Fruit fly (Drosophila melanogaster) whole organism, pupa: ENCODE measurements around the gene trol.

Source experiments
- CG10348 ChIP-seq: fragments of 200-800 bp; sonication (Bioruptor generic); IDR thresholded peaks from 2 replicates; pipeline ENCODE4 v1.3.6; 2022; ENCODE audit warnings: missing biosample characterization, missing genetic modification characterization
- CG12605 ChIP-seq: fragments of 200-800 bp; sonication (Bioruptor generic); IDR thresholded peaks from 2 replicates; pipeline ENCODE4 v1.3.6; 2022; ENCODE audit warnings: missing biosample characterization, missing genetic modification characterization
- CG13204 ChIP-seq: fragments of 200-800 bp; sonication (Bioruptor generic); optimal IDR thresholded peaks from 2 replicates; lab custom pipeline; 2018; ENCODE audit warnings: missing biosample characterization, mild to moderate bottlenecking, missing genetic modification characterization, moderate library complexity
- CG14655 ChIP-seq: fragments of 200-800 bp; sonication (Bioruptor generic); optimal IDR thresholded peaks from 3 replicates; lab custom pipeline; 2017; ENCODE audit warnings: mild to moderate bottlenecking, missing biosample characterization, missing genetic modification reagents, missing genetic modification characterization
- CG15710 ChIP-seq: fragments of 200-800 bp; sonication (Bioruptor generic); optimal IDR thresholded peaks from 2 replicates; lab custom pipeline; 2018; ENCODE audit warnings: missing biosample characterization, mild to moderate bottlenecking, missing genetic modification characterization, moderate library complexity
- CG17806 ChIP-seq: fragments of 200-800 bp; sonication (Bioruptor generic); optimal IDR thresholded peaks from 2 replicates; lab custom pipeline; 2018; ENCODE audit warnings: missing biosample characterization, mild to moderate bottlenecking, missing genetic modification characterization, moderate library complexity
- CG32121 ChIP-seq: fragments of 200-800 bp; sonication (Bioruptor generic); IDR thresholded peaks from 2 replicates; pipeline ENCODE4 v1.3.6; 2022; ENCODE audit warnings: missing biosample characterization, missing genetic modification characterization
- CG34367 ChIP-seq: fragments of 200-800 bp; sonication (Bioruptor generic); optimal IDR thresholded peaks from 2 replicates; lab custom pipeline; 2018; ENCODE audit warnings: missing biosample characterization, mild to moderate bottlenecking, missing genetic modification characterization
- CG4496 ChIP-seq: fragments of 200-800 bp; sonication (Bioruptor generic); IDR thresholded peaks from 3 replicates; pipeline ENCODE4 v1.3.6; 2022; ENCODE audit warnings: missing biosample characterization, missing genetic modification characterization
- CG8159 ChIP-seq: fragments of 200-800 bp; sonication (Bioruptor generic); optimal IDR thresholded peaks from 3 replicates; lab custom pipeline; 2018; ENCODE audit warnings: missing biosample characterization, mild to moderate bottlenecking, missing genetic modification characterization, moderate library complexity
- CG8301 ChIP-seq: fragments of 200-800 bp; sonication (Bioruptor generic); optimal IDR thresholded peaks from 2 replicates; lab custom pipeline; 2018; ENCODE audit warnings: missing biosample characterization, mild to moderate bottlenecking, missing genetic modification characterization
- CG9948 ChIP-seq: fragments of 200-800 bp; sonication (Bioruptor generic); optimal IDR thresholded peaks from 2 replicates; lab custom pipeline; 2018; ENCODE audit warnings: missing biosample characterization, mild to moderate bottlenecking, missing genetic modification characterization, moderate library complexity
- D1 ChIP-seq: fragments of 200-800 bp; sonication (Bioruptor generic); optimal IDR thresholded peaks from 2 replicates; lab custom pipeline; 2018; ENCODE audit warnings: missing biosample characterization, mild to moderate bottlenecking, missing genetic modification characterization, moderate library complexity
- EcR ChIP-seq: fragments of 200-800 bp; sonication (Bioruptor generic); optimal IDR thresholded peaks from 3 replicates; lab custom pipeline; 2019; ENCODE audit warnings: missing biosample characterization, missing genetic modification characterization, mild to moderate bottlenecking, moderate library complexity, missing genetic modification reagents
- Ets98B ChIP-seq: fragments of 200-800 bp; sonication (Bioruptor generic); IDR thresholded peaks from 2 replicates; pipeline ENCODE4 v1.3.6; 2022; ENCODE audit warnings: missing biosample characterization, missing genetic modification characterization
- Pif1A ChIP-seq: fragments of 200-800 bp; sonication (Bioruptor generic); optimal IDR thresholded peaks from 3 replicates; lab custom pipeline; 2016; ENCODE audit warnings: missing biosample characterization, missing genetic modification characterization
- Pif1B ChIP-seq: fragments of 200-800 bp; sonication (Bioruptor generic); optimal IDR thresholded peaks from 3 replicates; lab custom pipeline; 2016; ENCODE audit warnings: missing biosample characterization, missing genetic modification characterization
- Snoo ChIP-seq: fragments of 200-800 bp; sonication (Bioruptor generic); optimal IDR thresholded peaks from 3 replicates; lab custom pipeline; 2017; ENCODE audit warnings: missing biosample characterization, mild to moderate bottlenecking, missing genetic modification characterization, inconsistent platforms
- fd96Ca ChIP-seq: fragments of 200-800 bp; sonication (Bioruptor generic); IDR thresholded peaks from 3 replicates; pipeline ENCODE4 v1.3.6; 2022; ENCODE audit warnings: missing biosample characterization, missing genetic modification characterization
- gl ChIP-seq: fragments of 200-800 bp; sonication (Bioruptor generic); optimal IDR thresholded peaks from 2 replicates; lab custom pipeline; 2018; ENCODE audit warnings: missing biosample characterization, mild to moderate bottlenecking, missing genetic modification characterization
- rn ChIP-seq: fragments of 200-800 bp; sonication (Bioruptor generic); IDR thresholded peaks from 2 replicates; pipeline ENCODE4 v1.3.6; 2022; ENCODE audit warnings: missing biosample characterization, missing genetic modification characterization

trol gene

dm6 chrX:2585055-2585715 lies 40.0 kb upstream of the trol start, which contains the start of gene CG13760:
Gene CG13760 (minus strand): TSS chrX:2585699.
- TF ChIP-seq Pif1B (GFP tag; lab: Kevin White, UChicago), result no peak
- TF ChIP-seq CG8159 (tag; lab: Kevin White, UChicago), result no peak
- TF ChIP-seq CG32121, result no peak
- TF ChIP-seq, all 21 proteins: peak for 0

- TF ChIP-seq fd96Ca (peak; percentile 67), D1 (tag; lab: Kevin White, UChicago) (no peak), Snoo (no peak), CG15710 (tag; lab: Kevin White, UChicago) (no peak), CG14655 (no peak), CG34367 (tag; lab: Kevin White, UChicago) (no peak), CG10348 (no peak), CG32121 (peak; percentile 76), Pif1A (GFP tag; lab: Kevin White, UChicago) (peak; percentile 47), Ets98B (GFP tag; lab: Robert Waterston, UW) (peak; percentile 43; the same call in 1 of the 2 replicates), CG17806 (peak; percentile 14), CG8159 (tag; lab: Kevin White, UChicago) (peak; percentile 21), CG12605 (GFP tag; lab: Robert Waterston, UW) (no peak), CG9948 (tag; lab: Kevin White, UChicago) (no peak), CG13204 (GFP tag; lab: Kevin White, UChicago) (no peak), Pif1B (GFP tag; lab: Kevin White, UChicago) (no peak), gl (tag; lab: Kevin White, UChicago) (no peak), rn (GFP tag; lab: Robert Waterston, UW) (no peak), CG8301 (tag; lab: Kevin White, UChicago) (peak; percentile 26), CG4496 (GFP tag; lab: Robert Waterston, UW) (peak; percentile 71), EcR (GFP tag; lab: Kevin White, UChicago) (no peak)
Observed at dm6 chrX:2581793-2582503, 36.7 kb upstream of the trol start.

DNA sequence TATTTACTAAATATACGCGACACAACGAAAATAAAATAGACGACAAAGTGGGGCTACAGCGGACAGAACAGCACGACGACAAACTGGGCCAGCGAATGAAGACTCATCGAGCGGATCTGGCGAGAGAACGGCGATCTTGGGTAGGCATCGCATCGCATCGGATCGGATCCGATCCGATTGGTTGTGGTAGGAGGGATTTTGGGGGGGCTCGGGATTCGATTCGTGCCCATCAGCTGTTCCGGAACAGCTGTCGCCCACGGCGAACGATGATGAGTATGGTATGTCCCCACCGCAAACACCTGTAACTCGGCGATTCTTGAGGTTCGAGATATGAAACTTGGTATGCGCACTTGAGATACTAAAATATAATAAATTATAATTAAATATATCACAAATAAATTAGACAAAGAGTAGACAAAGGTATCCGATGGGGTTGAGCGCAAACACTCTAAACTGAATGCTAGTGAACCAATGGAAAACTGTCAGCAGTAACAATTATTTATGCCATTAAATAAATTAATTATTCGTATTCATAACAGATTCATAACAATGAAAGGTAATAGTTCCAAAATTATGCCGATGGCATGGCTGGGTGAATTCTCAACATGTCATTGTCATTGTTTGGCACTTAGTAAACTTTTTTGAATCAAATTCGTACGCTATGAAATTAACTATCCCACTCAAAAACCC lies 35.2 kb upstream of the trol start, which contains the start of the genes Vha36-3 and AANATL7:
TSS of gene Vha36-3 (minus strand) at position 242 of the 690 bp plus-strand sequence.
TSS of gene AANATL7 (plus strand) at position 640 of the 690 bp plus-strand sequence.
- TF ChIP-seq CG14655, result no peak
- no peak for TF ChIP-seq CG8159 (tag; lab: Kevin White, UChicago)

DNA sequence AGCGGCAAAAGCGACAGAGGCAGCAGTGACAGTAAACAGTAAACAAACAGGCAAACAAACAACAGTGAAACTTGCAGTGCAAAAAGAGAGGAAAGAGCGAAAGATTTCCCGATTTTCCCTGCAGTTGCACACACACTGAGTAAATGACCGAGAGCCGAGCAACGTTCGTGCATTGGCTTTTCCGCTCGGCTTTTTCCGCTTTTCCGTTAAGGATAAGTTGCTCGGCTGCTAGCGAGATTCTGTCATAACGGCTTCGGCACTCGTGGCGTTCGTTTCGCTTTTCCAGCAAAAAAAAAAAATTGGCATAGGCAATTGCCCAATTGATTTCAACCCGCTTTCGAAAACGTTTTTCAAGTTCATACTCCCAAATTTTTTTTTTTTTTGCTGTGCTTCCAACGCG lies 8.6 kb upstream of the trol start:
- no peak for TF ChIP-seq CG12605 (GFP tag; lab: Robert Waterston, UW)
- TF ChIP-seq D1 (tag; lab: Kevin White, UChicago), result no peak
- TF ChIP-seq CG4496 (GFP tag; lab: Robert Waterston, UW), result no peak
- no peak for TF ChIP-seq Pif1B (GFP tag; lab: Kevin White, UChicago)
- TF ChIP-seq CG32121, result no peak
- TF ChIP-seq CG8301 (tag; lab: Kevin White, UChicago), result no peak
- no peak for TF ChIP-seq CG34367 (tag; lab: Kevin White, UChicago)
- no peak for TF ChIP-seq EcR (GFP tag; lab: Kevin White, UChicago)
- no peak for TF ChIP-seq CG10348
- TF ChIP-seq CG15710 (tag; lab: Kevin White, UChicago), result no peak
- no peak for TF ChIP-seq fd96Ca
- no peak for TF ChIP-seq CG14655
- TF ChIP-seq CG8159 (tag; lab: Kevin White, UChicago), result no peak
- no peak for TF ChIP-seq CG17806

DNA sequence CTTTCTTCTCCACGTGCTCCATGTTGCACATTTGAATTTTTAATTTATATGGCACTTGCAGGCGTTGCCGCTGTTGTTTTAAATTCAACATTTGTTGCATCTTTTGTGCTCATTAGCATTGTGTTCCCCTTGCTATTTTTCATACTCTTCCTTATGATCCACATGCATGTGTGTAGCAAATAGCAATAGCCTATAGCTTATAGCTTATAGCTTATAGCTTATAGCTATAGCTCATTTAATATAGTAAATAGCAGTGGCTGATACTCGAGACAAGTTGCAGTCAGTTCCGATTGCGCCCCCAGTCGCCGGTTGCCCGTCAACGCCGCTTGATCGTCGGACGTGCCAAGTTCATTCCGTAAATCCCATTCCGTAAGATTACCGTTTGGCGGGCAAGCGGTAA lies 6.7 kb upstream of the trol start, which contains the start of gene Pdfr:
TSS of gene Pdfr (plus strand) at position 301 of the 400 bp plus-strand sequence.
- TF ChIP-seq fd96Ca (no peak), CG8159 (tag; lab: Kevin White, UChicago) (no peak), CG10348 (no peak), CG32121 (no peak), CG17806 (no peak), D1 (tag; lab: Kevin White, UChicago) (no peak), CG13204 (GFP tag; lab: Kevin White, UChicago) (no peak), rn (GFP tag; lab: Robert Waterston, UW) (no peak), gl (tag; lab: Kevin White, UChicago) (no peak), Pif1A (GFP tag; lab: Kevin White, UChicago) (no peak), CG9948 (tag; lab: Kevin White, UChicago) (no peak), CG34367 (tag; lab: Kevin White, UChicago) (no peak), EcR (GFP tag; lab: Kevin White, UChicago) (no peak), Ets98B (GFP tag; lab: Robert Waterston, UW) (no peak), CG12605 (GFP tag; lab: Robert Waterston, UW) (no peak), CG4496 (GFP tag; lab: Robert Waterston, UW) (no peak), CG14655 (no peak), CG15710 (tag; lab: Kevin White, UChicago) (no peak), CG8301 (tag; lab: Kevin White, UChicago) (no peak), Pif1B (GFP tag; lab: Kevin White, UChicago) (no peak)
